Worm (Caenorhabditis elegans) whole organism, L4/young adult: ENCODE results near the gene C18D4.3.

ENCODE experiments used
- W03F9.2 ChIP-seq: fragments of 150-350 bp; optimal IDR thresholded peaks from 2 replicates; lab custom pipeline; 2014; ENCODE audit warnings: missing biosample characterization, missing genetic modification characterization
- him-1 ChIP-seq: sonication (generic microtip); optimal IDR thresholded peaks from 2 replicates; lab custom pipeline; 2016; ENCODE audit warnings: missing genotype, missing genetic modification reagents, missing genetic modification characterization, missing compliant biosample characterization

DNA sequence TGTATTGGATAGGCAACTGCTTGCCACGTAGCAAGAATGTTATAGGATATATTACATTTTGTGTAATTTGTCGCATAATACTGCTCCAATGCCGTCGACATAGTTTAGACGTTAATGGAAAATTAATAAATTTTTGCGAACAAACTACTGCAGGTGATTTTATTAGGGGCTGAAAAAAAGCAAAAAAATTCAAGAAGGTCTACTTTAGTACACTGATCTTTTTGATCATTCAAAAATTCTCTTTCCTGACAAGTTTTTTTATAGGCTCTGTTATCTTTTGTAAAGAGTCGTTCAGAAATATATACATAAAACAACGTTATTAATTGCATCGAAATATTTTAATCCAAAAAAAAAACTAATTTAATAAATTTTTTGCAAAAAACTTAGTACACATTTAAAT lies 47.5 kb downstream of the C18D4.3 start, which contains the start of gene srh-111:
- TF ChIP-seq him-1 (no peak), W03F9.2 (no peak)
